Fruit fly (Drosophila melanogaster) whole organism, embryonic: ENCODE data around the gene lok.

ENCODE experiments used
- Adf1 ChIP-seq: fragments of 200-800 bp; sonication (Bioruptor generic); IDR thresholded peaks from 2 replicates; pipeline ENCODE4 v1.3.6; 2022; ENCODE audit warnings: missing biosample characterization, missing genetic modification characterization
- CG10431 ChIP-seq: fragments of 200-800 bp; sonication (Bioruptor generic); optimal IDR thresholded peaks from 3 replicates; lab custom pipeline; 2018; ENCODE audit warnings: missing biosample characterization, mild to moderate bottlenecking, missing genetic modification characterization
- CG12219 ChIP-seq: fragments of 200-800 bp; sonication (Bioruptor generic); optimal IDR thresholded peaks from 3 replicates; lab custom pipeline; 2018; ENCODE audit warnings: missing biosample characterization, mild to moderate bottlenecking, missing genetic modification characterization
- CG12236 ChIP-seq: fragments of 200-800 bp; sonication (Bioruptor generic); optimal IDR thresholded peaks from 2 replicates; lab custom pipeline; 2016; ENCODE audit warnings: missing biosample characterization, missing genetic modification characterization
- CG12659 ChIP-seq: fragments of 200-800 bp; sonication (Bioruptor generic); optimal IDR thresholded peaks from 3 replicates; lab custom pipeline; 2017; ENCODE audit warnings: mild to moderate bottlenecking, missing biosample characterization, missing genetic modification reagents, missing genetic modification characterization
- CG15269 ChIP-seq: fragments of 200-800 bp; sonication (Bioruptor generic); optimal IDR thresholded peaks from 2 replicates; lab custom pipeline; 2018; ENCODE audit warnings: missing biosample characterization, mild to moderate bottlenecking, missing genetic modification characterization, moderate library complexity
- CG1647 ChIP-seq: fragments of 200-800 bp; sonication (Bioruptor generic); optimal IDR thresholded peaks from 3 replicates; lab custom pipeline; 2016; ENCODE audit warnings: missing biosample characterization, missing genetic modification characterization
- CG1792 ChIP-seq: fragments of 200-800 bp; sonication (Bioruptor generic); optimal IDR thresholded peaks from 2 replicates; lab custom pipeline; 2016; ENCODE audit warnings: missing biosample characterization, missing genetic modification characterization
- CG18599 ChIP-seq: fragments of 200-800 bp; sonication (Bioruptor generic); optimal IDR thresholded peaks from 3 replicates; lab custom pipeline; 2017; ENCODE audit warnings: missing biosample characterization, missing genetic modification characterization, mild to moderate bottlenecking, moderate library complexity, missing genetic modification reagents
- CG18764 ChIP-seq: fragments of 200-800 bp; sonication (Bioruptor generic); optimal IDR thresholded peaks from 3 replicates; lab custom pipeline; 2016; ENCODE audit warnings: missing biosample characterization, missing genetic modification characterization
- CG2129 ChIP-seq: fragments of 200-800 bp; sonication (Bioruptor generic); IDR thresholded peaks from 2 replicates; pipeline ENCODE4 v1.3.6; 2022; ENCODE audit warnings: missing biosample characterization, missing genetic modification characterization; ENCODE audit not compliant: partially characterized antibody
- CG3065 ChIP-seq: fragments of 200-800 bp; sonication (Bioruptor generic); optimal IDR thresholded peaks from 2 replicates; lab custom pipeline; 2016; ENCODE audit warnings: missing biosample characterization, missing genetic modification characterization
- CG32532 ChIP-seq: fragments of 200-800 bp; sonication (Bioruptor generic); IDR thresholded peaks from 2 replicates; pipeline ENCODE4 v1.3.6; 2022; ENCODE audit warnings: missing biosample characterization, missing genetic modification characterization
- CG4328 ChIP-seq: fragments of 200-800 bp; sonication (Bioruptor generic); optimal IDR thresholded peaks from 3 replicates; lab custom pipeline; 2017; ENCODE audit warnings: missing biosample characterization, missing genetic modification reagents, missing genetic modification characterization
- CG4360 ChIP-seq: fragments of 200-800 bp; sonication (Bioruptor generic); IDR thresholded peaks from 2 replicates; pipeline ENCODE4 v1.3.6; 2022; ENCODE audit warnings: missing biosample characterization, missing genetic modification characterization
- CG4617 ChIP-seq: fragments of 200-800 bp; sonication (Bioruptor generic); optimal IDR thresholded peaks from 3 replicates; lab custom pipeline; 2016; ENCODE audit warnings: missing biosample characterization, missing genetic modification characterization, borderline replicate concordance
- CG7963 ChIP-seq: fragments of 200-800 bp; sonication (Bioruptor generic); IDR thresholded peaks from 3 replicates; pipeline ENCODE4 v1.3.6; 2022; ENCODE audit warnings: missing biosample characterization, missing genetic modification characterization; ENCODE audit not compliant: partially characterized antibody
- CG8765 ChIP-seq: fragments of 200-800 bp; sonication (Bioruptor generic); IDR thresholded peaks from 2 replicates; pipeline ENCODE4 v1.3.6; 2022; ENCODE audit warnings: missing biosample characterization, missing genetic modification characterization
- CG9797 ChIP-seq: fragments of 200-800 bp; sonication (Bioruptor generic); optimal IDR thresholded peaks from 3 replicates; lab custom pipeline; 2018; ENCODE audit warnings: missing biosample characterization, mild to moderate bottlenecking, missing genetic modification characterization
- Camta ChIP-seq: fragments of 200-800 bp; sonication (Bioruptor generic); optimal IDR thresholded peaks from 2 replicates; lab custom pipeline; 2016; ENCODE audit warnings: missing biosample characterization, missing genetic modification characterization
- Dad ChIP-seq: fragments of 200-800 bp; sonication (Bioruptor generic); optimal IDR thresholded peaks from 3 replicates; lab custom pipeline; 2016; ENCODE audit warnings: missing biosample characterization, missing genetic modification characterization
- Doc2 ChIP-seq: fragments of 200-800 bp; sonication (Bioruptor generic); IDR thresholded peaks from 2 replicates; pipeline ENCODE4 v1.3.6; 2022; ENCODE audit warnings: missing biosample characterization, missing genetic modification characterization
- Dp ChIP-seq: fragments of 200-800 bp; sonication (Bioruptor generic); optimal IDR thresholded peaks from 2 replicates; lab custom pipeline; 2018; ENCODE audit warnings: missing biosample characterization, mild to moderate bottlenecking, missing genetic modification characterization, moderate library complexity
- H15 ChIP-seq: fragments of 200-800 bp; sonication (Bioruptor generic); IDR thresholded peaks from 3 replicates; pipeline ENCODE4 v1.3.6; 2022; ENCODE audit warnings: missing biosample characterization, missing genetic modification characterization
- HLHmδ ChIP-seq: fragments of 200-800 bp; sonication (Bioruptor generic); optimal IDR thresholded peaks from 2 replicates; lab custom pipeline; 2018; ENCODE audit warnings: missing biosample characterization, mild to moderate bottlenecking, missing genetic modification characterization, moderate library complexity
- HmgZ ChIP-seq: fragments of 200-800 bp; sonication (Bioruptor generic); optimal IDR thresholded peaks from 2 replicates; lab custom pipeline; 2018; ENCODE audit warnings: missing biosample characterization, mild to moderate bottlenecking, missing genetic modification characterization
- Hmx ChIP-seq: fragments of 200-800 bp; sonication (Bioruptor generic); optimal IDR thresholded peaks from 2 replicates; lab custom pipeline; 2016; ENCODE audit warnings: missing biosample characterization, missing genetic modification characterization
- Neu2 ChIP-seq: fragments of 200-800 bp; sonication (Bioruptor generic); optimal IDR thresholded peaks from 3 replicates; lab custom pipeline; 2016; ENCODE audit warnings: missing biosample characterization, missing genetic modification characterization, borderline replicate concordance
- Oli ChIP-seq: fragments of 200-800 bp; sonication (Bioruptor generic); optimal IDR thresholded peaks from 2 replicates; lab custom pipeline; 2018; ENCODE audit warnings: missing biosample characterization, mild to moderate bottlenecking, missing genetic modification characterization, moderate library complexity
- Xbp1 ChIP-seq: fragments of 200-800 bp; sonication (Bioruptor generic); optimal IDR thresholded peaks from 3 replicates; lab custom pipeline; 2016; ENCODE audit warnings: missing biosample characterization, mild to moderate bottlenecking, missing genetic modification characterization
- ato ChIP-seq: fragments of 200-800 bp; sonication (Bioruptor generic); IDR thresholded peaks from 2 replicates; pipeline ENCODE4 v1.3.6; 2022; ENCODE audit warnings: missing biosample characterization, missing genetic modification characterization; ENCODE audit not compliant: partially characterized antibody
- bowl ChIP-seq: fragments of 200-800 bp; sonication (Bioruptor generic); IDR thresholded peaks from 2 replicates; pipeline ENCODE4 v1.3.6; 2022; ENCODE audit warnings: missing biosample characterization, missing genetic modification characterization
- btn ChIP-seq: fragments of 200-800 bp; sonication (Bioruptor generic); optimal IDR thresholded peaks from 2 replicates; lab custom pipeline; 2016; ENCODE audit warnings: missing biosample characterization, missing genetic modification characterization
- dpn ChIP-seq, 2 experiments: fragments of 200-800 bp; sonication (Bioruptor generic); optimal IDR thresholded peaks; 3 replicates each; lab custom pipeline; 2016; ENCODE audit warnings: missing biosample characterization in 2 of 2, missing genetic modification characterization in 2 of 2
- ewg ChIP-seq: fragments of 200-800 bp; sonication (Bioruptor generic); optimal IDR thresholded peaks from 3 replicates; lab custom pipeline; 2017; ENCODE audit warnings: mild to moderate bottlenecking, missing biosample characterization, missing genetic modification reagents, missing genetic modification characterization
- fru ChIP-seq: fragments of >200 bp; optimal IDR thresholded peaks from 2 replicates; lab custom pipeline; 2017
- hb ChIP-seq: fragments of 200-800 bp; sonication (Bioruptor generic); IDR thresholded peaks from 3 replicates; pipeline ENCODE4 v1.3.6; 2022; ENCODE audit warnings: missing biosample characterization, missing genetic modification characterization; ENCODE audit not compliant: partially characterized antibody
- hth ChIP-seq: fragments of >200 bp; optimal IDR thresholded peaks from 2 replicates; lab custom pipeline; 2017; ENCODE audit warnings: inconsistent platforms
- kah ChIP-seq: fragments of 200-800 bp; sonication (Bioruptor generic); optimal IDR thresholded peaks from 2 replicates; lab custom pipeline; 2018; ENCODE audit warnings: missing biosample characterization, mild to moderate bottlenecking, missing genetic modification characterization
- peb ChIP-seq: fragments of 200-800 bp; sonication (Bioruptor generic); IDR thresholded peaks from 2 replicates; pipeline ENCODE4 v1.3.6; 2022; ENCODE audit warnings: missing biosample characterization, missing genetic modification characterization
- prd ChIP-seq, 3 experiments: fragments of >200 bp in 2 of 3; fragments of 200-800 bp in 1 of 3; sonication (Bioruptor generic) in 1 of 3; optimal IDR thresholded peaks in 2 of 3; IDR thresholded peaks in 1 of 3; 2 replicates in 2 of 3; 3 replicates in 1 of 3; pipeline versions ENCODE4 v1.3.6 to Lab custom; 2017 to 2022; ENCODE audit warnings: missing biosample characterization in 1 of 3, missing genetic modification characterization in 1 of 3
- pzg ChIP-seq: fragments of 200-800 bp; sonication (Bioruptor generic); optimal IDR thresholded peaks from 3 replicates; lab custom pipeline; 2018; ENCODE audit warnings: missing biosample characterization, mild to moderate bottlenecking, missing genetic modification characterization, moderate library complexity
- tgo ChIP-seq: fragments of 200-800 bp; sonication (Bioruptor generic); IDR thresholded peaks from 3 replicates; pipeline ENCODE4 v1.3.6; 2022; ENCODE audit warnings: missing biosample characterization, missing genetic modification characterization
- tup ChIP-seq: fragments of 200-800 bp; sonication (Bioruptor generic); optimal IDR thresholded peaks from 2 replicates; lab custom pipeline; 2016; ENCODE audit warnings: missing biosample characterization, mild to moderate bottlenecking, missing genetic modification characterization, moderate library complexity
- tx ChIP-seq: fragments of 200-800 bp; sonication (Bioruptor generic); optimal IDR thresholded peaks from 2 replicates; lab custom pipeline; 2016; ENCODE audit warnings: missing biosample characterization, missing genetic modification characterization
- unc-4 ChIP-seq: fragments of 200-800 bp; sonication (Bioruptor generic); IDR thresholded peaks from 2 replicates; pipeline ENCODE4 v1.3.6; 2022; ENCODE audit warnings: missing biosample characterization, missing genetic modification characterization; ENCODE audit not compliant: partially characterized antibody
- vnd ChIP-seq: fragments of 200-800 bp; sonication (Bioruptor generic); IDR thresholded peaks from 3 replicates; pipeline ENCODE4 v1.3.6; 2022; ENCODE audit warnings: missing biosample characterization, missing genetic modification characterization; ENCODE audit not compliant: partially characterized antibody
- zen2 ChIP-seq: fragments of 200-800 bp; sonication (Bioruptor generic); IDR thresholded peaks from 3 replicates; pipeline ENCODE4 v1.3.6; 2022; ENCODE audit warnings: missing biosample characterization, missing genetic modification characterization; ENCODE audit not compliant: partially characterized antibody
- zfh2 ChIP-seq: fragments of 200-800 bp; sonication (Bioruptor generic); optimal IDR thresholded peaks from 2 replicates; lab custom pipeline; 2016; ENCODE audit warnings: missing biosample characterization, missing genetic modification characterization

Gene lok

DNA sequence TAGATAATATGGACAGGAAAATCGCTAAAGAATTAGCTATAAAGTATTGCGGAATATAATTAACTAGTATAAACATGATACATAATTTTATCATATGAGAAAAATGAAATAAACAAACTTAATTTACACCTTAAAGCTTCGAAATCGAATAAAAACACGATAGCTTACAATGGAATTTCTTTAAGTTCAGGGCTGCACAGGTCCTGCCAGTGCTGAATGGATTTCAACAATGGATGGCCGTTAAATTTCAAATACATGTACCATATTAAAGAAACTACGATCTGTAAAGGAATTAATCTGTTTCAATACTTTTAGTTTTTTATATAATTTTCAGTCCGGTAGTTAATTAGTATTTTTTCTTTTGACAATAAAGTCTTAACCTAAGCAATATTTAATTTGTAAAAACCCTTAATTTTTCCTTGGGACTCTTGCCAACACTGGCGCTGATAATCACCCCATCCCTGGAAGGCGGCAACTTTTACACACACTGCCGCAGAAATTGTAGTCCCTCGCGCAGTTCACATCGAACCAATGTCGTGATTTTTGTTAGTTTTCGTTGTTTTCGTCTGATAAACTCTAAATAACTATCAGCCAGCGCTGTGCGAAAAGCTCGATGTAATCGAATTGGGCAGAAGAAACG is at the start of gene lok, which contains the start of gene barr (continued):
- TF ChIP-seq CG4360 (GFP tag; lab: Robert Waterston, UW) (no peak), Dp (peak; percentile 57), Oli (tag; lab: Kevin White, UChicago) (peak; percentile 46), CG32532 (GFP tag; lab: Robert Waterston, UW) (peak; percentile 33; the same call in 1 of the 2 replicates), pzg (GFP tag; lab: Kevin White, UChicago) (peak; percentile 19), CG18599 (no peak), Neu2 (GFP tag; lab: Kevin White, UChicago) (peak; percentile 1), CG1647 (GFP tag; lab: Kevin White, UChicago) (peak; percentile 47), zfh2 (peak; percentile 67), Dad (GFP tag; lab: Kevin White, UChicago) (no peak), vnd (GFP tag; lab: Robert Waterston, UW) (no peak), tx (GFP tag; lab: Kevin White, UChicago) (peak; percentile 36), CG7963 (GFP tag; lab: Robert Waterston, UW) (no peak), HmgZ (tag; lab: Kevin White, UChicago) (no peak), CG12219 (no peak), CG18764 (GFP tag; lab: Kevin White, UChicago) (no peak), HLHmδ (GFP tag; lab: Kevin White, UChicago) (no peak), btn (GFP tag; lab: Kevin White, UChicago) (no peak), H15 (GFP tag; lab: Robert Waterston, UW) (no peak), CG12659 (GFP tag; lab: Kevin White, UChicago) (peak; percentile 56), CG15269 (tag; lab: Kevin White, UChicago) (no peak), CG4328 (GFP tag; lab: Kevin White, UChicago) (peak; percentile 39), CG10431 (GFP tag; lab: Kevin White, UChicago) (peak; percentile 28), peb (GFP tag; lab: Robert Waterston, UW) (no peak), prd (optimal IDR thresholded peaks at IDR 0.05; lab: Kevin White, UChicago) (no peak), prd (GFP tag; IDR thresholded peaks at IDR 0.05; lab: Robert Waterston, UW) (peak; percentile 57; the same call in 2 of the 3 replicates), Adf1 (GFP tag; lab: Robert Waterston, UW) (no peak), bowl (GFP tag; lab: Robert Waterston, UW) (no peak), tup (GFP tag; lab: Kevin White, UChicago) (no peak), Camta (GFP tag; lab: Kevin White, UChicago) (peak; percentile 55), ato (GFP tag; lab: Robert Waterston, UW) (no peak), Xbp1 (GFP tag; lab: Kevin White, UChicago) (peak; percentile 63), CG8765 (GFP tag; lab: Robert Waterston, UW) (no peak), CG9797 (GFP tag; lab: Kevin White, UChicago) (no peak), Doc2 (no peak), Hmx (GFP tag; lab: Kevin White, UChicago) (peak; percentile 16), ewg (GFP tag; lab: Kevin White, UChicago) (peak; percentile 53), hth (no peak), CG3065 (no peak), CG1792 (GFP tag; lab: Kevin White, UChicago) (no peak), fru (lab: Kevin White, UChicago) (no peak), dpn (GFP tag; optimal IDR thresholded peaks at IDR 0.05; lab: Kevin White, UChicago) (peak; percentile 43 to 63), CG2129 (GFP tag; lab: Robert Waterston, UW) (no peak), tgo (GFP tag; lab: Robert Waterston, UW) (peak; percentile 40; the same call in 1 of the 3 replicates), CG4617 (GFP tag; lab: Kevin White, UChicago) (no peak), kah (GFP tag; lab: Kevin White, UChicago) (peak; percentile 5), unc-4 (GFP tag; lab: Robert Waterston, UW) (no peak), CG12236 (GFP tag; lab: Kevin White, UChicago) (peak; percentile 8), zen2 (no peak), hb (GFP tag; lab: Robert Waterston, UW) (no peak)
